Worm (Caenorhabditis elegans) whole organism, L2 larva: ENCODE results near the gene srd-43.

Experiments
- C34F6.9 ChIP-seq: fragments of 150-350 bp; optimal IDR thresholded peaks from 2 replicates; lab custom pipeline; 2014; ENCODE audit warnings: missing biosample characterization, missing genetic modification characterization
- F13H6.1 ChIP-seq: sonication (generic microtip); optimal IDR thresholded peaks from 2 replicates; lab custom pipeline; 2016; ENCODE audit warnings: missing genetic modification characterization, missing compliant biosample characterization
- Y55F3AM.14 ChIP-seq: fragments of 200-800 bp; sonication (Bioruptor generic); optimal IDR thresholded peaks from 2 replicates; lab custom pipeline; 2018; ENCODE audit warnings: mild to moderate bottlenecking, missing genetic modification characterization, missing compliant biosample characterization
- ZK546.5 ChIP-seq: sonication (generic microtip); optimal IDR thresholded peaks from 2 replicates; lab custom pipeline; 2017; ENCODE audit warnings: missing biosample characterization, missing genetic modification characterization
- aly-2 ChIP-seq: fragments of 150-350 bp; optimal IDR thresholded peaks from 2 replicates; lab custom pipeline; 2014; ENCODE audit warnings: missing biosample characterization, missing genetic modification characterization
- blmp-1 ChIP-seq: sonication (generic microtip); optimal IDR thresholded peaks from 2 replicates; lab custom pipeline; 2017; ENCODE audit warnings: missing genetic modification characterization, mild to moderate bottlenecking, missing compliant biosample characterization, antibody characterized with exemption, moderate library complexity; ENCODE audit not compliant: insufficient read depth
- crh-2 ChIP-seq: sonication (generic microtip); optimal IDR thresholded peaks from 2 replicates; lab custom pipeline; 2017; ENCODE audit warnings: missing biosample characterization, missing genetic modification characterization
- egl-27 ChIP-seq: sonication (generic microtip); optimal IDR thresholded peaks from 3 replicates; lab custom pipeline; 2017; ENCODE audit warnings: missing biosample characterization, missing genetic modification reagents, missing genetic modification characterization
- elt-1 ChIP-seq: fragments of 150-350 bp; optimal IDR thresholded peaks from 2 replicates; lab custom pipeline; 2014; ENCODE audit warnings: missing biosample characterization, missing genetic modification characterization
- fos-1 ChIP-seq: fragments of 150-350 bp; optimal IDR thresholded peaks from 2 replicates; lab custom pipeline; 2014; ENCODE audit warnings: missing biosample characterization, missing genetic modification characterization
- gmeb-1 ChIP-seq: fragments of 150-350 bp; optimal IDR thresholded peaks from 2 replicates; lab custom pipeline; 2014; ENCODE audit warnings: missing biosample characterization, missing genetic modification characterization
- lin-13 ChIP-seq: fragments of 150-350 bp; optimal IDR thresholded peaks from 2 replicates; lab custom pipeline; 2014; ENCODE audit warnings: missing biosample characterization, missing genetic modification reagents, missing genetic modification characterization
- lin-39 ChIP-seq: fragments of 150-350 bp; optimal IDR thresholded peaks from 2 replicates; lab custom pipeline; 2014; ENCODE audit warnings: missing biosample characterization, missing genetic modification reagents, missing genetic modification characterization
- lsy-2 ChIP-seq, 2 experiments: fragments of 150-350 bp in 1 of 2; sonication (generic microtip) in 1 of 2; optimal IDR thresholded peaks; 2 replicates each; lab custom pipeline; 2014 to 2017; ENCODE audit warnings: missing biosample characterization in 2 of 2, missing genetic modification characterization in 2 of 2
- mab-5 ChIP-seq: fragments of 150-350 bp; optimal IDR thresholded peaks from 2 replicates; lab custom pipeline; 2014; ENCODE audit warnings: missing biosample characterization, missing genetic modification characterization
- mbf-1 ChIP-seq: sonication (generic microtip); optimal IDR thresholded peaks from 2 replicates; lab custom pipeline; 2017; ENCODE audit warnings: missing biosample characterization, missing genetic modification characterization
- mdl-1 ChIP-seq, 2 experiments: fragments of 150-350 bp in 1 of 2; sonication (generic microtip) in 1 of 2; optimal IDR thresholded peaks; 2 replicates each; lab custom pipeline; 2017; ENCODE audit warnings: missing biosample characterization in 2 of 2, missing genetic modification characterization in 2 of 2
- nhr-10 ChIP-seq: sonication (generic microtip); optimal IDR thresholded peaks from 2 replicates; lab custom pipeline; 2017; ENCODE audit warnings: missing biosample characterization, missing genetic modification characterization
- nhr-12 ChIP-seq: fragments of 150-350 bp; optimal IDR thresholded peaks from 2 replicates; lab custom pipeline; 2014; ENCODE audit warnings: missing biosample characterization, missing genetic modification characterization
- nhr-129 ChIP-seq: fragments of 150-350 bp; optimal IDR thresholded peaks from 2 replicates; lab custom pipeline; 2014; ENCODE audit warnings: missing biosample characterization, missing genetic modification characterization
- nhr-21 ChIP-seq: fragments of 150-350 bp; optimal IDR thresholded peaks from 2 replicates; lab custom pipeline; 2014; ENCODE audit warnings: missing biosample characterization, missing genetic modification characterization
- nhr-23 ChIP-seq: fragments of 150-350 bp; optimal IDR thresholded peaks from 2 replicates; lab custom pipeline; 2014; ENCODE audit warnings: missing biosample characterization, missing genetic modification reagents, missing genetic modification characterization
- nhr-237 ChIP-seq: fragments of 150-350 bp; optimal IDR thresholded peaks from 2 replicates; lab custom pipeline; 2014; ENCODE audit warnings: missing biosample characterization, missing genetic modification characterization
- nhr-25 ChIP-seq: fragments of 150-350 bp; sonication (generic microtip); optimal IDR thresholded peaks from 3 replicates; lab custom pipeline; 2014; ENCODE audit warnings: missing biosample characterization, missing genetic modification characterization
- nhr-6 ChIP-seq: fragments of 150-350 bp; optimal IDR thresholded peaks from 2 replicates; lab custom pipeline; 2014; ENCODE audit warnings: missing biosample characterization, missing genetic modification characterization
- nhr-77 ChIP-seq: fragments of 150-350 bp; optimal IDR thresholded peaks from 2 replicates; lab custom pipeline; 2014; ENCODE audit warnings: missing biosample characterization, missing genetic modification characterization
- peb-1 ChIP-seq: fragments of 150-350 bp; optimal IDR thresholded peaks from 2 replicates; lab custom pipeline; 2014; ENCODE audit warnings: missing biosample characterization, missing genetic modification characterization
- sem-4 ChIP-seq: fragments of 150-350 bp; optimal IDR thresholded peaks from 2 replicates; lab custom pipeline; 2014; ENCODE audit warnings: missing biosample characterization, missing genetic modification reagents, missing genetic modification characterization
- skn-1 ChIP-seq: sonication (generic microtip); optimal IDR thresholded peaks from 2 replicates; lab custom pipeline; 2017; ENCODE audit warnings: missing biosample characterization, missing genetic modification characterization
- sma-3 ChIP-seq: sonication (generic microtip); optimal IDR thresholded peaks from 2 replicates; lab custom pipeline; 2016; ENCODE audit warnings: missing genetic modification reagents, missing genetic modification characterization, missing compliant biosample characterization
- sma-9 ChIP-seq, 2 experiments: fragments of 150-350 bp in 1 of 2; sonication (generic microtip) in 1 of 2; optimal IDR thresholded peaks; 2 replicates each; lab custom pipeline; 2014 to 2016; ENCODE audit warnings: missing genetic modification characterization in 2 of 2, mild to moderate bottlenecking in 1 of 2, missing biosample characterization in 1 of 2, missing compliant biosample characterization in 1 of 2, missing genetic modification reagents in 1 of 2, moderate library complexity in 1 of 2
- snpc-4 ChIP-seq: fragments of 150-350 bp; optimal IDR thresholded peaks from 2 replicates; lab custom pipeline; 2014; ENCODE audit warnings: missing biosample characterization, missing genetic modification characterization
- unc-55 ChIP-seq: fragments of 150-350 bp; sonication (generic microtip); optimal IDR thresholded peaks from 3 replicates; lab custom pipeline; 2014; ENCODE audit warnings: missing biosample characterization, missing genetic modification reagents, missing genetic modification characterization
- zag-1 ChIP-seq: fragments of 150-350 bp; optimal IDR thresholded peaks from 2 replicates; lab custom pipeline; 2014; ENCODE audit warnings: missing biosample characterization, missing genetic modification characterization
- ztf-11 ChIP-seq: sonication (generic microtip); optimal IDR thresholded peaks from 2 replicates; lab custom pipeline; 2017; ENCODE audit warnings: missing biosample characterization, missing genetic modification characterization
- ztf-4 ChIP-seq: fragments of 150-350 bp; optimal IDR thresholded peaks from 2 replicates; lab custom pipeline; 2014; ENCODE audit warnings: missing biosample characterization, missing genetic modification characterization

The srd-43 gene

ce11 chrX:13305779-13306178, at the start of gene srd-43:
Gene srd-43 (minus strand): TSS chrX:13305844.
- no peak for TF ChIP-seq lin-39 (tag; lab: Kevin White, UChicago)
- TF ChIP-seq gmeb-1, result no peak
- no peak for TF ChIP-seq aly-2
- TF ChIP-seq sem-4 (tag; lab: Kevin White, UChicago), result no peak
- no peak for TF ChIP-seq mab-5 (tag; lab: Kevin White, UChicago)
- no peak for TF ChIP-seq nhr-10
- no peak for TF ChIP-seq egl-27 (tag; lab: Kevin White, UChicago)
- TF ChIP-seq F13H6.1 (tag; lab: Kevin White, UChicago), result no peak
- TF ChIP-seq unc-55 (GFP tag; lab: Kevin White, UChicago), result no peak
- TF ChIP-seq nhr-12 (tag; lab: Kevin White, UChicago), result no peak
- TF ChIP-seq ZK546.5 (tag; lab: Kevin White, UChicago), result no peak
- TF ChIP-seq lsy-2 (tag; optimal IDR thresholded peaks at IDR 0.05; lab: Kevin White, UChicago), result no peak
- TF ChIP-seq elt-1, result no peak
- TF ChIP-seq skn-1 (tag; lab: Kevin White, UChicago), result no peak

ce11 chrX:13354672-13355407, 49.2 kb upstream of the srd-43 start:
- TF ChIP-seq F13H6.1 (tag; lab: Kevin White, UChicago) (peak; percentile 78), nhr-21 (tag; lab: Kevin White, UChicago) (peak; percentile 84), ztf-11 (tag; lab: Kevin White, UChicago) (no peak), nhr-25 (peak; percentile 73), blmp-1 (tag; lab: Kevin White, UChicago) (peak; percentile 97), lsy-2 (tag; optimal IDR thresholded peaks at IDR 0.05; lab: Kevin White, UChicago) (peak in 1 of 2 experiments; percentile 34), mdl-1 (tag; optimal IDR thresholded peaks at IDR 0.05; lab: Kevin White, UChicago) (peak in 1 of 2 experiments; percentile 11), fos-1 (tag; lab: Kevin White, UChicago) (peak; percentile 59), sma-9 (GFP tag; optimal IDR thresholded peaks at IDR 0.05; lab: Kevin White, UChicago) (peak; percentile 91), sma-9 (tag; optimal IDR thresholded peaks at IDR 0.05; lab: Kevin White, UChicago) (no peak), nhr-6 (tag; lab: Kevin White, UChicago) (peak; percentile 38), Y55F3AM.14 (GFP tag; lab: Kevin White, UChicago) (peak; percentile 45), sem-4 (tag; lab: Kevin White, UChicago) (peak; percentile 5), sma-3 (GFP tag; lab: Kevin White, UChicago) (peak; percentile 16), egl-27 (tag; lab: Kevin White, UChicago) (peak; percentile 24), ZK546.5 (tag; lab: Kevin White, UChicago) (no peak), mab-5 (tag; lab: Kevin White, UChicago) (no peak), mbf-1 (no peak), nhr-10 (no peak), zag-1 (tag; lab: Kevin White, UChicago) (no peak), crh-2 (peak; percentile 4), snpc-4 (tag; lab: Kevin White, UChicago) (no peak), nhr-129 (tag; lab: Kevin White, UChicago) (peak; percentile 95), aly-2 (no peak), nhr-23 (no peak)
- TF ChIP-seq, all 48 proteins: peak for 15

- TF ChIP-seq sem-4 (tag; lab: Kevin White, UChicago) (peak; percentile 51), sma-3 (GFP tag; lab: Kevin White, UChicago) (peak; percentile 88), lin-13 (GFP tag; lab: Kevin White, UChicago) (peak; percentile 36), egl-27 (tag; lab: Kevin White, UChicago) (peak; percentile 86), nhr-77 (tag; lab: Kevin White, UChicago) (no peak), crh-2 (peak; percentile 86), nhr-25 (peak; percentile 94), gmeb-1 (peak; percentile 38), sma-9 (GFP tag; optimal IDR thresholded peaks at IDR 0.05; lab: Kevin White, UChicago) (peak; percentile 98), sma-9 (tag; optimal IDR thresholded peaks at IDR 0.05; lab: Kevin White, UChicago) (no peak), ztf-11 (tag; lab: Kevin White, UChicago) (no peak), blmp-1 (tag; lab: Kevin White, UChicago) (peak; percentile 91), nhr-12 (tag; lab: Kevin White, UChicago) (no peak), nhr-21 (tag; lab: Kevin White, UChicago) (peak; percentile 95), F13H6.1 (tag; lab: Kevin White, UChicago) (peak; percentile 80), lsy-2 (tag; optimal IDR thresholded peaks at IDR 0.05; lab: Kevin White, UChicago) (peak in 1 of 2 experiments; percentile 67), nhr-6 (tag; lab: Kevin White, UChicago) (peak; percentile 77), fos-1 (tag; lab: Kevin White, UChicago) (peak; percentile 79), mdl-1 (tag; optimal IDR thresholded peaks at IDR 0.05; lab: Kevin White, UChicago) (peak in 1 of 2 experiments; percentile 68), ztf-4 (peak; percentile 54), Y55F3AM.14 (GFP tag; lab: Kevin White, UChicago) (peak; percentile 19), nhr-237 (tag; lab: Kevin White, UChicago) (no peak), C34F6.9 (peak; percentile 41), unc-55 (GFP tag; lab: Kevin White, UChicago) (no peak), aly-2 (no peak), peb-1 (no peak), nhr-129 (tag; lab: Kevin White, UChicago) (peak; percentile 91), mbf-1 (no peak)
Measured at ce11 chrX:13353530-13353929, 47.9 kb upstream of the srd-43 start.
